Worm (Caenorhabditis elegans): ENCODE data around the gene C16A3.2.

C16A3.2 gene

ce11 chrIII:6381584-6382391 lies 7.8 kb upstream of the C16A3.2 start, which contains the start of gene znf-622:
Gene znf-622, plus strand, starts transcription at chrIII:6381634.
- TF ChIP-seq him-1 (tag; optimal IDR thresholded peaks at IDR 0.05) = no peak
- TF ChIP-seq dao-5 (tag; optimal IDR thresholded peaks at IDR 0.05) = no peak
- TF ChIP-seq W03F9.2 (tag; optimal IDR thresholded peaks at IDR 0.05) = no peak

- TF ChIP-seq W03F9.2 (tag; optimal IDR thresholded peaks at IDR 0.05) = no peak
- no peak for TF ChIP-seq him-1 (tag; optimal IDR thresholded peaks at IDR 0.05)
- no peak for TF ChIP-seq dao-5 (tag; optimal IDR thresholded peaks at IDR 0.05)
Measured at ce11 chrIII:6382987-6383602, 6.5 kb upstream of the C16A3.2 start, which contains the start of gene let-716. Gene let-716, plus strand, starts transcription at chrIII:6383552.

DNA sequence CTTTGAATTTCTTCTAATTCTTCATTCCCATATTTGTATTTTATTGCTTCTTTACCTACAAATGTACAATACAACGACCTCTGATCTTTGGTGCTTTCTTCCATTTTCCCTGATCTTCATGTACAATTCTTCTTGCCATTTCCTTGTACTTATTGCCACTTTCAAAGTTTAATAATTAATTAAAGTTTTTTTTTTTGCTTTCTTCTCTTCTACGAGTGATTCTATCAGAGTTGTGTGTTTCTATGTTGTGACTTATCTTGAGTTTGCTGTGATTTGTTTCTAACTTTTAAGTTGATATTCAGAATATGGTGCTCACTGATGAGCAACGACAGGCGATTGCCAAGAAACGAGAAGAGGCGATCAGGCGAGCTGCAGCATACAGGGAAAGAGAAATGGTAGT lies 1.0 kb downstream of the C16A3.2 start, which contains the start of gene smrc-1:
smrc-1 (plus strand) TSS at position 301 of the 400 bp plus-strand sequence.
- no peak for TF ChIP-seq him-1 (tag; optimal IDR thresholded peaks at IDR 0.05)
- no peak for TF ChIP-seq dao-5 (tag; optimal IDR thresholded peaks at IDR 0.05)
- TF ChIP-seq W03F9.2 (tag; optimal IDR thresholded peaks at IDR 0.05) = no peak

ce11 chrIII:6395706-6396232 lies 6.1 kb downstream of the C16A3.2 start, which contains the start of gene oatr-1:
Gene oatr-1, minus strand, starts transcription at chrIII:6396182.
- TF ChIP-seq W03F9.2 (tag; optimal IDR thresholded peaks at IDR 0.05) (no peak), dao-5 (tag; optimal IDR thresholded peaks at IDR 0.05) (no peak), him-1 (tag; optimal IDR thresholded peaks at IDR 0.05) (no peak)

- TF ChIP-seq dao-5 (tag; optimal IDR thresholded peaks at IDR 0.05) = no peak
- TF ChIP-seq him-1 (tag; optimal IDR thresholded peaks at IDR 0.05) = no peak
Measured at ce11 chrIII:6396381-6396780, 6.7 kb downstream of the C16A3.2 start.

ce11 chrIII:6398124-6398523 lies 8.5 kb downstream of the C16A3.2 start:
- no peak for TF ChIP-seq dao-5 (tag; optimal IDR thresholded peaks at IDR 0.05)
- no peak for TF ChIP-seq him-1 (tag; optimal IDR thresholded peaks at IDR 0.05)
- TF ChIP-seq W03F9.2 (tag; optimal IDR thresholded peaks at IDR 0.05) = no peak

- TF ChIP-seq W03F9.2 (tag; optimal IDR thresholded peaks at IDR 0.05) = no peak
- no peak for TF ChIP-seq dao-5 (tag; optimal IDR thresholded peaks at IDR 0.05)
- TF ChIP-seq him-1 (tag; optimal IDR thresholded peaks at IDR 0.05) = no peak
Measured at ce11 chrIII:6399424-6399823, 9.8 kb downstream of the C16A3.2 start.

ce11 chrIII:6402346-6402745 lies 12.7 kb downstream of the C16A3.2 start:
- TF ChIP-seq him-1 (tag; optimal IDR thresholded peaks at IDR 0.05) (no peak), W03F9.2 (tag; optimal IDR thresholded peaks at IDR 0.05) (no peak), dao-5 (tag; optimal IDR thresholded peaks at IDR 0.05) (no peak)

DNA sequence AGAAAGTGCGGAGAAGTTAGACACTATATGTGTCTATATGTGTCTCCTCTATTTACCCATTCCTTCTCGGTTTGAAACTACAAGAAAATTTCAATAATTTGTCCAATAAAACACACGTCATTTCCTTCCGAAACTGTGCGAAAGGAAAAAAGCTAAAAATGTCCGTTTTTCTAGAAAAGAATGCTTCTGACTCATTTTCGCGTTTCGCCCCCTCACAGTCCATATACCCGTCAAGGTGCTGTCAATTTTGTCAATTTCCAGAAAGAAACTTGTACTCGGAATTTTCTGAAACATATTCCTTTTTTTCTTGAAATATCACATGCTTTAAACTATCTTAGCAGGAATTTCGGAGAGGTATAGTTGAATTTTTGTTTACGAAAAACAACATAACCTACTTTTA lies 13.2 kb downstream of the C16A3.2 start:
- TF ChIP-seq W03F9.2 (tag; optimal IDR thresholded peaks at IDR 0.05) (no peak), dao-5 (tag; optimal IDR thresholded peaks at IDR 0.05) (no peak), him-1 (tag; optimal IDR thresholded peaks at IDR 0.05) (no peak)

DNA sequence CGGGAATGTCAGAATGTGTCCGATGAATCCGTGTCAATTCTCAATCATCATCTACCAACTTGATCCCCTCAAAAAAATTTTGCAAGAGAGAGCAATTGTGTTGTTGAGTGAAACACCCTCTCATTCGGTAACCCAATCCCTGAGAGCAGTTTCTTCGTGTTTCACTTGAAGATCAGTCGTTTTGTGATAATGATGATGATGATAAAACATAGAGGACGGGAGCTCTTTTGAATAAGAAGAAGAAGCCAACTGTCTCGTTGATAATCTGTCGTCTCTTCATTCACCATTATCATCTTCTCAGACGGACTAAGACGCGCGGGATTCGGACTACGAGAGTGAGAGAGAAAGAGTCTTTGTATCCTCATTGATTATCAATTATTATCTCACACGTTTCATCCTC lies 15.5 kb downstream of the C16A3.2 start:
- no peak for TF ChIP-seq W03F9.2 (tag; optimal IDR thresholded peaks at IDR 0.05)
- no peak for TF ChIP-seq dao-5 (tag; optimal IDR thresholded peaks at IDR 0.05)
- TF ChIP-seq him-1 (tag; optimal IDR thresholded peaks at IDR 0.05) = no peak

ce11 chrIII:6406829-6407228 lies 17.2 kb downstream of the C16A3.2 start, which contains the start of gene let-756:
Gene let-756, plus strand, starts transcription at chrIII:6407129.
- no peak for TF ChIP-seq him-1 (tag; optimal IDR thresholded peaks at IDR 0.05)
- no peak for TF ChIP-seq dao-5 (tag; optimal IDR thresholded peaks at IDR 0.05)
- no peak for TF ChIP-seq W03F9.2 (tag; optimal IDR thresholded peaks at IDR 0.05)

DNA sequence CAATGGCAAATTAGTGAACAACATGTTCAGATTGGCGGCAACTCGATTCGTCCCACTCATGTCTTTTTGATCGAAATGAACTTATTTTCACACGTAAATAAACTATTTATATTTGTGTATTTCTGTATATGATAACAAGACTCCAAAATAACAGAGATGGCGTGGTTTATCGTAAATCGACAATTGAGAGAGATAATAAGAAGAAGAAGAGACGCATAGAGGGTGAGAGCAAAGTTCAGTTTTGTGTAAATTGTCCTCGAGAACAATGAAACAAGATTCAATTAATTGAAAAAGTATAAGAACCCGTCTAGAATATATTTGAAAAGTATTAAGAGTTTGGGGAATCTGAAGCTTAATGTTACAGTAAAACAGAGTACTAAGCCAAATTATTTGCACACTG lies 21.8 kb downstream of the C16A3.2 start:
- no peak for TF ChIP-seq W03F9.2 (tag; optimal IDR thresholded peaks at IDR 0.05)
- TF ChIP-seq dao-5 (tag; optimal IDR thresholded peaks at IDR 0.05) = no peak
- no peak for TF ChIP-seq him-1 (tag; optimal IDR thresholded peaks at IDR 0.05)

- TF ChIP-seq W03F9.2 (tag; optimal IDR thresholded peaks at IDR 0.05) = no peak
- no peak for TF ChIP-seq him-1 (tag; optimal IDR thresholded peaks at IDR 0.05)
- no peak for TF ChIP-seq dao-5 (tag; optimal IDR thresholded peaks at IDR 0.05)
Measured at ce11 chrIII:6411914-6412313, 22.3 kb downstream of the C16A3.2 start, which contains the start of gene C05D11.5. Gene C05D11.5, minus strand, starts transcription at chrIII:6412014.
